Fruit fly (Drosophila melanogaster): ENCODE data around the gene Ugalt.

dm6 chrX:2720122-2720521, 16.5 kb upstream of the Ugalt start, which contains the start of gene CG2701:
- TF ChIP-seq CG8478 (optimal IDR thresholded peaks at IDR 0.05), result no peak
- TF ChIP-seq Dll (optimal IDR thresholded peaks at IDR 0.05), result no peak
- TF ChIP-seq psq (optimal IDR thresholded peaks at IDR 0.05), result no peak
- no peak for TF ChIP-seq EcR (GFP tag; optimal IDR thresholded peaks at IDR 0.05)
- TF ChIP-seq pan (optimal IDR thresholded peaks at IDR 0.05), result no peak
